Worm (Caenorhabditis elegans) whole organism, mixed stage, embryonic: ENCODE results near the gene sir-2.2.

Source experiments
- M03D4.4 ChIP-seq: sonication (generic microtip); optimal IDR thresholded peaks from 2 replicates; lab custom pipeline; 2017; ENCODE audit warnings: mild to moderate bottlenecking, missing genetic modification characterization, missing compliant biosample characterization
- ceh-39 ChIP-seq: fragments of 150-350 bp; optimal IDR thresholded peaks from 2 replicates; lab custom pipeline; 2014; ENCODE audit warnings: missing biosample characterization, missing genetic modification characterization
- ces-1 ChIP-seq: fragments of 150-350 bp; optimal IDR thresholded peaks from 2 replicates; lab custom pipeline; 2014; ENCODE audit warnings: missing biosample characterization, missing genetic modification reagents, missing genetic modification characterization
- cnd-1 ChIP-seq: fragments of 200-800 bp; sonication (Bioruptor generic); optimal IDR thresholded peaks from 2 replicates; lab custom pipeline; 2018; ENCODE audit warnings: mild to moderate bottlenecking, missing genetic modification characterization, missing compliant biosample characterization
- lin-13 ChIP-seq: fragments of 150-350 bp; optimal IDR thresholded peaks from 2 replicates; lab custom pipeline; 2014; ENCODE audit warnings: missing biosample characterization, missing genetic modification characterization
- mls-2 ChIP-seq: sonication (generic microtip); optimal IDR thresholded peaks from 2 replicates; lab custom pipeline; 2016; ENCODE audit warnings: mild to moderate bottlenecking, missing genetic modification characterization, moderate library complexity, missing compliant biosample characterization
- nhr-237 ChIP-seq: fragments of 150-350 bp; optimal IDR thresholded peaks from 2 replicates; lab custom pipeline; 2014; ENCODE audit warnings: missing biosample characterization, missing genetic modification characterization
- nhr-28 ChIP-seq: fragments of 150-350 bp; optimal IDR thresholded peaks from 2 replicates; lab custom pipeline; 2014; ENCODE audit warnings: missing biosample characterization, missing genetic modification characterization
- snpc-4 ChIP-seq: fragments of 150-350 bp; optimal IDR thresholded peaks from 2 replicates; lab custom pipeline; 2014; ENCODE audit warnings: missing biosample characterization, missing genetic modification characterization
- unc-120 ChIP-seq: sonication (generic microtip); optimal IDR thresholded peaks from 2 replicates; lab custom pipeline; 2017; ENCODE audit warnings: missing genetic modification characterization, missing compliant biosample characterization; ENCODE audit not compliant: poor library complexity, severe bottlenecking
- unc-62 ChIP-seq: fragments of 150-350 bp; optimal IDR thresholded peaks from 2 replicates; lab custom pipeline; 2014; ENCODE audit warnings: missing biosample characterization, missing genetic modification reagents, missing genetic modification characterization
- ztf-11 ChIP-seq: fragments of 150-350 bp; optimal IDR thresholded peaks from 2 replicates; lab custom pipeline; 2014; ENCODE audit warnings: missing biosample characterization, missing genetic modification characterization

- TF ChIP-seq nhr-237 (tag; lab: Kevin White, UChicago) (no peak), snpc-4 (tag; lab: Kevin White, UChicago) (no peak), unc-62 (GFP tag; lab: Kevin White, UChicago) (no peak), ztf-11 (tag; lab: Kevin White, UChicago) (no peak), lin-13 (no peak), ces-1 (GFP tag; lab: Kevin White, UChicago) (no peak), nhr-28 (tag; lab: Kevin White, UChicago) (no peak), ceh-39 (no peak), M03D4.4 (no peak), unc-120 (tag; lab: Kevin White, UChicago) (no peak), cnd-1 (tag; lab: Kevin White, UChicago) (no peak), mls-2 (tag; lab: Kevin White, UChicago) (no peak)
Observed at ce11 chrX:13311641-13312423, 16.0 kb upstream of the sir-2.2 start, which contains the start of gene F46G10.1.
